Worm (Caenorhabditis elegans): ENCODE data around the gene npa-1.

npa-1 gene

DNA sequence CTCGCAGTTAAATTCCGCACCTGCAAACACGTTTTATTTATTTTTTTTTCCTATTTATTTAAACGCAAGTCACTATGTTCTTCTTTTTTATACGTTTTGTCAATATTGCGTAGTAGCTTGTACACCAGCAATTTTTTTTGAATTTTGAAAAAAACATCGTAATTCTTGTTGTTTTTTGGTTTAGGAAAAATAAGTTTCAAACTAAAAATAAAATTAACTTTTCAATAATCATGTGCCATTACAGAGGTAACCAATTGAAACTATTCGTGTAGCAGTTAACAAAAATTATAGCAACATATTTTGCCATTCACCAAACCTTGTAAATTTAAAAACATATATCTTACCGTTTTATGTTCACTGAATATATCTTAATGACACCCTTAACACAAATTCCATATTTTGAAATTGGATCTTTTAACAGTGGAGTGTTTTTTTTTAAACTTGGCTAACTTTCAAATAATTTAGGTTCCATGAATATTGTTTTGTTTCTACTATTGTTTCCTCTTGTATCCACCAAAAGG, 47.7 kb downstream of the npa-1 start, which contains the start of gene lmd-5:
Gene lmd-5 (plus strand): TSS at position 471 of the 521 bp plus-strand sequence.
- no peak for TF ChIP-seq pros-1 (tag; optimal IDR thresholded peaks at IDR 0.05)

DNA sequence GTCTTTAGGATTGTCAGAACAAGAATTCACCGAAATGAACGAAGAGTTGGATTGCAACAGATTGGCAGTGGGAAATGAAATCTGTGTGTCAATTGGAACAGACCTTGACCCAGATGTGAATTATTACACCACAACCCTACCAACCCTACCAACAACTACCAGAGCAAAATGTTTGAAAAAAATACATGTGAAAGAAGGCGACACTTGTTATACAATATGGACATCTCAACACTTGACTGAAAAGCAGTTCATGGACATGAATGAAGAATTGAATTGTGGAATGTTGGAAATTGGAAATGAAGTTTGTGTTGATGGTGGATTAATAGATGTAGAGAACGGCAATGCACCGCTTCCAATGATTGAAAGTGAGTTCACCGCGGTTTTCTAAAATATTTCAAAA, 48.4 kb downstream of the npa-1 start:
- no peak for TF ChIP-seq elt-2 (tag; optimal IDR thresholded peaks at IDR 0.05)
- no peak for TF ChIP-seq mec-3 (tag; optimal IDR thresholded peaks at IDR 0.05; ENCODE audit: borderline replicate concordance)
- no peak for TF ChIP-seq nfya-1 (tag; optimal IDR thresholded peaks at IDR 0.05)
- TF ChIP-seq che-1 (tag; optimal IDR thresholded peaks at IDR 0.05) = no peak
- TF ChIP-seq zip-5 (tag; optimal IDR thresholded peaks at IDR 0.05) = no peak
- TF ChIP-seq ceh-6 (GFP tag; optimal IDR thresholded peaks at IDR 0.05) = no peak
- no peak for TF ChIP-seq sox-4 (tag; optimal IDR thresholded peaks at IDR 0.05)
- no peak for TF ChIP-seq pha-4 (tag; optimal IDR thresholded peaks at IDR 0.05)
- TF ChIP-seq npax-4 (tag; optimal IDR thresholded peaks at IDR 0.05) = no peak
- no peak for TF ChIP-seq hlh-13 (GFP tag; optimal IDR thresholded peaks at IDR 0.05)
- TF ChIP-seq eyg-1 (tag; optimal IDR thresholded peaks at IDR 0.05) = no peak
- TF ChIP-seq T23F11.4 (GFP tag; optimal IDR thresholded peaks at IDR 0.05) = no peak
- TF ChIP-seq rnt-1 (tag; optimal IDR thresholded peaks at IDR 0.05) = no peak

DNA sequence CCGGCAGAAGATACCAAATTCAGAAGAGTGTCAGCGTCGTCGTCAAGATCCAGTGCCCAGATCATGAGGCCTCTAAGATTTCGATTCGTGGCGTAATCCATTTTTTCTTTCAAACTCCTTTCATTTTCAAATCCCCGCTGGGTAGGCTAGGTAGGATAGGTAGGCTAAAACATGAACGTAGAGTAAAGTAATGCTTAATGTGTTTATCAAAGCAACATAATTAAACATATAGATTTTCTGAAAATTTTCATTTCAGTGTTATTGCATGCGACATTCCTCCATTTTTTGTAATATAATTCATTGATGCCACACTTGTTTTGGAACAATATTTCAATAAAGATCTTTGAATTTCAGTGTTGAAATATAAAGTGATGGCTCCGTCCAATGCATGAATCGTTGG, 53.9 kb downstream of the npa-1 start, which contains the start of gene T01C4.8:
Gene T01C4.8 (minus strand): TSS at position 101 of the 400 bp plus-strand sequence.
- TF ChIP-seq npax-4 (tag; optimal IDR thresholded peaks at IDR 0.05) (no peak), ceh-22 (tag; optimal IDR thresholded peaks at IDR 0.05) (no peak), ceh-31 (tag; optimal IDR thresholded peaks at IDR 0.05) (no peak), ceh-19 (GFP tag; optimal IDR thresholded peaks at IDR 0.05) (no peak)

DNA sequence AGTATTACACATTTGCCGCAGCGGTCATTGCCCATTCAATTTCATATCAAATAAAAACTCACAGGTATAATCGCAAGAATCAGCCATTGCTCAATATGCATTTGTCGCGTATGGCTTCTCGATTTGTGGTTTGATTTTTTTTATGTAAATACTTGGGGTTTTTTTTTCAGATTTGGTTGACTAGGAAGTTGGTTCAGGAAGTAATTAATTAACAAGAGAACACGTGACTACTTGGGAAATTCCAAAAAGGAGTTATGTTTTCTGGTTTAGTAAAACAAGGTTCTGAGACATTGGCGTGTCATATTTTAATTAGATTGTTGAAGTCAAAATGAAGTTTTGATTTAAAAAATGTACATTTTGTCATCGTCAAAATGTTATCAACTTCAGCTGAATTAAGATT, 55.4 kb downstream of the npa-1 start, which contains the start of gene srx-36:
Gene srx-36 (minus strand): TSS at position 101 of the 400 bp plus-strand sequence.
- no peak for TF ChIP-seq Y22D7AL.16 (tag; optimal IDR thresholded peaks at IDR 0.05)
- TF ChIP-seq hlh-6 (tag; optimal IDR thresholded peaks at IDR 0.05) = no peak
- no peak for TF ChIP-seq F13H6.1 (tag; optimal IDR thresholded peaks at IDR 0.05)
- TF ChIP-seq sox-2 (GFP tag; IDR thresholded peaks at IDR 0.05) = no peak
- no peak for TF ChIP-seq hlh-13 (GFP tag; optimal IDR thresholded peaks at IDR 0.05)
- no peak for TF ChIP-seq ceh-6 (GFP tag; optimal IDR thresholded peaks at IDR 0.05)
- TF ChIP-seq pat-9 (tag; optimal IDR thresholded peaks at IDR 0.05) = no peak
- no peak for TF ChIP-seq K09A11.1 (tag; optimal IDR thresholded peaks at IDR 0.05; ENCODE audit: insufficient read depth)
- no peak for TF ChIP-seq eyg-1 (tag; optimal IDR thresholded peaks at IDR 0.05)
- TF ChIP-seq lim-6 (tag; optimal IDR thresholded peaks at IDR 0.05) = no peak
- TF ChIP-seq ceh-9 (tag; optimal IDR thresholded peaks at IDR 0.05) = no peak
- no peak for TF ChIP-seq fax-1 (tag; optimal IDR thresholded peaks at IDR 0.05)
- no peak for TF ChIP-seq tbx-2 (tag; optimal IDR thresholded peaks at IDR 0.05)
- TF ChIP-seq ceh-48 (tag; optimal IDR thresholded peaks at IDR 0.05) = no peak
- TF ChIP-seq ceh-31 (tag; optimal IDR thresholded peaks at IDR 0.05) = no peak
- no peak for TF ChIP-seq ceh-34 (tag; optimal IDR thresholded peaks at IDR 0.05)
- TF ChIP-seq hlh-8 (tag; optimal IDR thresholded peaks at IDR 0.05) = no peak
